Fruit fly (Drosophila melanogaster) whole organism, prepupa: ENCODE results near the gene ea.

Experiments
- CG15336 ChIP-seq: fragments of 200-800 bp; sonication (Bioruptor generic); IDR thresholded peaks from 2 replicates; pipeline ENCODE4 v1.3.6; 2022; ENCODE audit warnings: missing biosample characterization, missing genetic modification characterization
- CG1621 ChIP-seq: fragments of 200-800 bp; sonication (Bioruptor generic); optimal IDR thresholded peaks from 3 replicates; lab custom pipeline; 2018; ENCODE audit warnings: missing biosample characterization, mild to moderate bottlenecking, missing genetic modification characterization
- CG6854 ChIP-seq: fragments of 200-800 bp; sonication (Bioruptor generic); optimal IDR thresholded peaks from 2 replicates; lab custom pipeline; 2017; ENCODE audit warnings: missing biosample characterization, mild to moderate bottlenecking, missing genetic modification characterization
- CG7368 ChIP-seq: fragments of 200-800 bp; sonication (Bioruptor generic); optimal IDR thresholded peaks from 3 replicates; lab custom pipeline; 2016; ENCODE audit warnings: missing biosample characterization, missing genetic modification characterization
- CG8632 ChIP-seq: fragments of 200-800 bp; sonication (Bioruptor generic); optimal IDR thresholded peaks from 3 replicates; lab custom pipeline; 2016; ENCODE audit warnings: missing biosample characterization, missing genetic modification characterization
- Eip75B ChIP-seq: fragments of 200-800 bp; sonication (Bioruptor generic); optimal IDR thresholded peaks from 3 replicates; lab custom pipeline; 2016; ENCODE audit warnings: missing biosample characterization, missing genetic modification characterization
- Eip78C ChIP-seq: fragments of 200-800 bp; sonication (Bioruptor generic); peaks from one replicate; lab custom pipeline; 2016; ENCODE audit warnings: missing biosample characterization, missing genetic modification characterization
- Hr39 ChIP-seq: fragments of 200-800 bp; sonication (Bioruptor generic); optimal IDR thresholded peaks from 2 replicates; lab custom pipeline; 2016; ENCODE audit warnings: missing biosample characterization, missing genetic modification characterization
- Met ChIP-seq: fragments of 200-800 bp; sonication (Bioruptor generic); optimal IDR thresholded peaks from 3 replicates; lab custom pipeline; 2016; ENCODE audit warnings: missing biosample characterization, missing genetic modification characterization
- Smox ChIP-seq: fragments of 200-800 bp; sonication (Bioruptor generic); optimal IDR thresholded peaks from 3 replicates; lab custom pipeline; 2016; ENCODE audit warnings: missing biosample characterization, missing genetic modification characterization
- Sox14 ChIP-seq: fragments of 200-800 bp; sonication (Bioruptor generic); optimal IDR thresholded peaks from 3 replicates; lab custom pipeline; 2016; ENCODE audit warnings: missing biosample characterization, missing genetic modification characterization
- dac ChIP-seq: fragments of 200-800 bp; sonication (Bioruptor generic); optimal IDR thresholded peaks from 2 replicates; lab custom pipeline; 2017; ENCODE audit warnings: missing biosample characterization, mild to moderate bottlenecking, missing genetic modification characterization
- fd85E ChIP-seq: fragments of 200-800 bp; sonication (Bioruptor generic); optimal IDR thresholded peaks from 3 replicates; lab custom pipeline; 2016; ENCODE audit warnings: missing biosample characterization, missing genetic modification characterization
- lz ChIP-seq: fragments of 200-800 bp; sonication (Bioruptor generic); optimal IDR thresholded peaks from 3 replicates; lab custom pipeline; 2016; ENCODE audit warnings: missing biosample characterization, missing genetic modification characterization

ea gene

DNA sequence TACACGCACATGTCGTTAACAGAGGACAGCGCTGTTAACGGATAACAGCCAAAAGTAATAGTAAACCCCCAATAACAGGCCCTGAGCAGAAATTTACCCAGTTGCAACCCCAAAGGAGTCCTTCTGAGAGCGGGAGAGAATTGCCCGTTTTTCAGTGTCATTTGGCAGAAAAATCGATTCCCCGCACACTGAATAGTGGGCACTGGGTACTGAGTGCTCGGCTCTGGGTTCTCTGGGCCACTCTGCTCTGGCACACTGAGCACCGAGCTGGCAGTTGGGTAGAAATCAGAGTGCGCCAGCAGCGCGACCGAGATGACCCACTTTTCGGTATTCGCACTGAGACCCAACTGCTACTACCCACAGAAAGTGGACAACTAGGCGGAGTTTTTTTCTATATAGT, 45.9 kb downstream of the ea start, which contains the start of gene Rbp:
TSS of gene Rbp (plus strand) at position 239 of the 400 bp plus-strand sequence.
- TF ChIP-seq CG6854 (GFP tag; lab: Kevin White, UChicago) (peak; percentile 27), dac (GFP tag; lab: Kevin White, UChicago) (no peak)

DNA sequence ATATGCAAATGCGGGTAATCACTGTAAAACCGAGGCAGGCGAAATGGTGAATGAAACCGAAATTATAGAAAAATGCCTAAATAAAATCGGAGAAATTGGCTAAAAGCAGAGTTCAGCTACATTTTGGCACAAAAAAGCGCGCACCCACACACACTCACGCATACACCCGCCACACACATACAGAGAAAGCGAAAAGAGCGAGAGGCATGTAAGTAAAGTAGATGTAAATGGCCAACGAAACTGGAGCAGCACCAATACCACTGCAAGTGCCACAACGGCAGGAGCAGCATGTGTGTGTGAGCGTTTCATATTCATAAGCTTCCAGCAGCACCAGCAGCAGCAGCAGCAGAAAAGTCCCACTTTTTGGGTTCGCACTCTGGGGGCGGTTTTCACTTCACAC, 46.9 kb downstream of the ea start:
- TF ChIP-seq CG6854 (GFP tag; lab: Kevin White, UChicago) (peak; percentile 8), CG1621 (tag; lab: Kevin White, UChicago) (no peak), Met (no peak)

DNA sequence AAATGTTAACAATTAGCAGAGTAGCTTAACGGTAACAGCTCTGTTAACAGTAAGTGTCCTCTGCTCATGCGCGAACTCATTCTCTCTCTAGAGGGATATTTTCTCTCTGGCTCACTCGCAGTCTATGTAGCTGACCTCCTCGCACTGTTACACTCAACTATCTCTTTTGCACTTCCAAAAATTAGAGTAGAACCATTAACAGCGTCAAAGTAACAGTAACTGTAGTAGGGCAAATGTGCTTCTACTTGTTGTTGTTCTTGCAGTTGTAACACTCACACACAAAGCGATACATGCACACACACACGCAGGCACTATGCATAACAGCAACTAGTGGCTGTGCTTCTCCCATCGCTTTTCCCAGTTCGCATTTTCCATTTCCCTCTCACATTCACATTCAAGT, 50.5 kb downstream of the ea start:
- TF ChIP-seq CG7368 (GFP tag; lab: Kevin White, UChicago) (no peak), Eip78C (GFP tag; lab: Kevin White, UChicago) (no peak), CG15336 (GFP tag; lab: Robert Waterston, UW) (no peak), Smox (GFP tag; lab: Kevin White, UChicago) (no peak), fd85E (GFP tag; lab: Kevin White, UChicago) (no peak), lz (no peak), Hr39 (no peak), Eip75B (GFP tag; lab: Kevin White, UChicago) (no peak), CG8632 (GFP tag; lab: Kevin White, UChicago) (no peak), Sox14 (no peak)
